Worm (Caenorhabditis elegans) whole organism, L3 larva: ENCODE measurements around the gene spk-1.

Source experiments
- ceh-28 ChIP-seq: fragments of 150-350 bp; optimal IDR thresholded peaks from 2 replicates; lab custom pipeline; 2014; ENCODE audit warnings: missing biosample characterization, missing genetic modification reagents, missing genetic modification characterization
- elt-3 ChIP-seq, 3 experiments: fragments of 150-350 bp in 1 of 3; sonication (generic microtip) in 2 of 3; optimal IDR thresholded peaks; 2 replicates in 2 of 3; 4 replicates in 1 of 3; lab custom pipeline; 2014 to 2017; ENCODE audit warnings: missing biosample characterization in 3 of 3, missing genetic modification characterization in 3 of 3
- mdl-1 ChIP-seq: fragments of 150-350 bp; optimal IDR thresholded peaks from 2 replicates; lab custom pipeline; 2014; ENCODE audit warnings: missing biosample characterization, missing genetic modification characterization
- nhr-23 ChIP-seq: fragments of 150-350 bp; optimal IDR thresholded peaks from 2 replicates; lab custom pipeline; 2014; ENCODE audit warnings: missing biosample characterization, missing genetic modification reagents, missing genetic modification characterization
- nhr-237 ChIP-seq: fragments of 150-350 bp; optimal IDR thresholded peaks from 2 replicates; lab custom pipeline; 2014; ENCODE audit warnings: missing biosample characterization, missing genetic modification characterization
- nhr-25 ChIP-seq: sonication (generic microtip); optimal IDR thresholded peaks from 2 replicates; lab custom pipeline; 2017; ENCODE audit warnings: missing biosample characterization, missing genetic modification characterization
- nhr-77 ChIP-seq: fragments of 150-350 bp; optimal IDR thresholded peaks from 2 replicates; lab custom pipeline; 2014; ENCODE audit warnings: missing biosample characterization, missing genetic modification characterization
- ztf-11 ChIP-seq: fragments of 150-350 bp; optimal IDR thresholded peaks from 2 replicates; lab custom pipeline; 2014; ENCODE audit warnings: missing biosample characterization, missing genetic modification characterization

ce11 chrIII:9442846-9443245, 13.6 kb upstream of the spk-1 start:
- TF ChIP-seq ceh-28 (tag; lab: Kevin White, UChicago) (no peak), mdl-1 (no peak), nhr-23 (tag; lab: Kevin White, UChicago) (no peak), nhr-25 (tag; lab: Kevin White, UChicago) (no peak), elt-3 (tag; optimal IDR thresholded peaks at IDR 0.05; lab: Kevin White, UChicago) (no peak), nhr-237 (no peak), nhr-77 (tag; lab: Kevin White, UChicago) (no peak), ztf-11 (tag; lab: Kevin White, UChicago) (no peak)
